Worm (Caenorhabditis elegans): ENCODE results near the gene srlf-19.

srlf-19 gene

DNA sequence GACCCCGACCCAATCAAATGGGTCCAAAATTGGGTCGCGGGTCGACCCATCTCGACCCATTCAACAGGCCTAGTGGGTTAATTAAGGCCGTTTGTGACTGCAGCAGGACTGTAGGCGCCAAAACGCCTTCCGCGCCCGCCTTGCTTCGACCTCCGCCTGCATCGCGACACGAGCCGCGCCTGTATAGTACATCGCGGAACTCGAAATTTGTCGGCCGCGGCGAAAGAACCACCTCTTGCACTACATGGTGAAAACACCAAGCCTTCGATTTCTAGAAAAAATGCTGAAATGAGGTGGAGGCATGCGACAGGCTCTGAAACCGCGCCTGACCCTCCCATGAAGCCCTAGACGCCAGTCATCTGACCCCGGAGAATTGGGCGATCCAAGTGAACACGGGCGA lies 17.3 kb upstream of the srlf-19 start:
- TF ChIP-seq ces-1 (GFP tag; optimal IDR thresholded peaks at IDR 0.05) (no peak), bed-3 (GFP tag; optimal IDR thresholded peaks at IDR 0.05) (no peak)

DNA sequence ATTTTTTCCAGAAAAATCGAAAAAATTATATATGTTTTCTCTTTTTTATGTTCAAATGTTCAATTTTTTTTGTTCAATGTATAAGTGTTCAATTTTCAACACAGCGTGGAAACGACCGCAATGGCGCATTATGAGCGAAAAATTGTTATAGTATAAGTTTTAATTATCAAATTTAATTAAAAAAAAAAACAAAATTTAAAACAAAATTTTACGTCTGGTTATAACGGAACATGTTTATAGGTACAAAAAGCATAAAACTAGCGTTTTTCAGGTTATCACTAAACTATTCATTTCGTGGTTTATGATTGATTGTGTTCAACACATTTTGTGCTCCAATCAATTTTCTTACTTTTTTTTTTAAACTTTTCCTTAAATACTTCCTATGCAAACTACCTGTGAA lies 16.0 kb upstream of the srlf-19 start, which contains the start of gene nhr-106:
nhr-106 (plus strand) TSS at position 301 of the 400 bp plus-strand sequence.
- TF ChIP-seq ztf-11 (tag; optimal IDR thresholded peaks at IDR 0.05) (no peak), pha-4 (tag; optimal IDR thresholded peaks at IDR 0.05) (no peak), mep-1 (tag; optimal IDR thresholded peaks at IDR 0.05) (no peak), elt-1 (tag; optimal IDR thresholded peaks at IDR 0.05; ENCODE audit: borderline replicate concordance, insufficient read depth) (no peak), M03D4.4 (tag; optimal IDR thresholded peaks at IDR 0.05) (no peak), sem-2 (GFP tag; optimal IDR thresholded peaks at IDR 0.05) (no peak), elt-3 (tag; optimal IDR thresholded peaks at IDR 0.05) (no peak), sptf-1 (tag; optimal IDR thresholded peaks at IDR 0.05) (no peak), unc-62 (GFP tag; optimal IDR thresholded peaks at IDR 0.05) (no peak)

DNA sequence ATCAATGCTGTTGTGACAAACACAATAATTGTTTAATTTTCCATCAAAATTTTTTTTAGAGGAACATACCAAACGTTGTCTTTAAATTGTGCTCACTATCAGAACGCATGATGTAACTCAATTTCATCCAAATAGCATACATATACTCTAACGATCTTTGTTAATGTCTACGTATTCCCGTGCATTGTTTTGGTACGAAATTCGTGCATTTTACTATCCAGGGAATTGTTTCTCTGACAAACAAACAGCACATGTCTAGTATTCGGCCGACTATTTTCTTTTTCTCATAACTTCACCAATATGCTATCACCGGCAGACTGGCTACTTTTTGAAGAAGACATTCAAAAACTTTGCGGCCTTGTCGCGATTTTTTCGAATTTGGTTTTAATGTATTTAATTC lies 13.9 kb upstream of the srlf-19 start, which contains the start of gene str-196:
str-196 (plus strand) TSS at position 301 of the 400 bp plus-strand sequence.
- TF ChIP-seq blmp-1 (tag; optimal IDR thresholded peaks at IDR 0.05) = no peak
- TF ChIP-seq ceh-43 (GFP tag; optimal IDR thresholded peaks at IDR 0.05) = no peak
- no peak for TF ChIP-seq tbx-8 (GFP tag; optimal IDR thresholded peaks at IDR 0.05)
- no peak for TF ChIP-seq zip-8 (tag; optimal IDR thresholded peaks at IDR 0.05)
- TF ChIP-seq sptf-1 (tag; optimal IDR thresholded peaks at IDR 0.05) = no peak
- TF ChIP-seq unc-120 (tag; optimal IDR thresholded peaks at IDR 0.05; ENCODE audit: poor library complexity, severe bottlenecking) = no peak
- TF ChIP-seq mls-2 (tag; optimal IDR thresholded peaks at IDR 0.05) = no peak
- TF ChIP-seq nhr-2 (tag; optimal IDR thresholded peaks at IDR 0.05) = no peak
- no peak for TF ChIP-seq flh-1 (GFP tag; optimal IDR thresholded peaks at IDR 0.05)
- no peak for TF ChIP-seq lin-32 (GFP tag; optimal IDR thresholded peaks at IDR 0.05)
- no peak for TF ChIP-seq ceh-83 (GFP tag; optimal IDR thresholded peaks at IDR 0.05)
- TF ChIP-seq bed-3 (GFP tag; optimal IDR thresholded peaks at IDR 0.05) = no peak
- TF ChIP-seq cnd-1 (tag; optimal IDR thresholded peaks at IDR 0.05) = no peak
- no peak for TF ChIP-seq unc-62 (GFP tag; optimal IDR thresholded peaks at IDR 0.05)
- TF ChIP-seq nhr-76 (tag; optimal IDR thresholded peaks at IDR 0.05) = no peak
- no peak for TF ChIP-seq mab-5 (tag; optimal IDR thresholded peaks at IDR 0.05)
- no peak for TF ChIP-seq elt-3 (tag; optimal IDR thresholded peaks at IDR 0.05)

DNA sequence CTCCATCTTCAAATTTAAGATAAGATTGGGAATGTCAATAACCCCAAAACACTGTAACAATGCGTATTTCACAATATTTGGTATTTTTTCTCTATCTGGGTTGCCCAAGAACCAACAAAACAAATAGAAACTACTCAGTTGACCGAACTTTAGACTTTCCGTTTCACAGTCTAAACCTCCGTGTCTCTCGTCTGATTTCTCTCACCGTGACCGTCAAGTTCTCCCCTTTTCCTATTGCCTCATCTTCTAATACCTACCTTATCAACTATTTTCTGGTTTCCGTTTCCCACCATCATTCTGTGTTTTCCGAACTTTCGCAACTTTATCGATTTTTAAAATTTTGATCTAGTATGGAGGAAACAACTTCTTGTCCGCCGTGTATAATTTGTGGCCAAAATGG lies 11.0 kb upstream of the srlf-19 start, which contains the start of gene nhr-131:
nhr-131 (plus strand) TSS at position 87 of the 400 bp plus-strand sequence.
- TF ChIP-seq tbx-8 (GFP tag; optimal IDR thresholded peaks at IDR 0.05) (no peak), elt-3 (tag; optimal IDR thresholded peaks at IDR 0.05) (no peak), ces-1 (GFP tag; optimal IDR thresholded peaks at IDR 0.05) (no peak)

DNA sequence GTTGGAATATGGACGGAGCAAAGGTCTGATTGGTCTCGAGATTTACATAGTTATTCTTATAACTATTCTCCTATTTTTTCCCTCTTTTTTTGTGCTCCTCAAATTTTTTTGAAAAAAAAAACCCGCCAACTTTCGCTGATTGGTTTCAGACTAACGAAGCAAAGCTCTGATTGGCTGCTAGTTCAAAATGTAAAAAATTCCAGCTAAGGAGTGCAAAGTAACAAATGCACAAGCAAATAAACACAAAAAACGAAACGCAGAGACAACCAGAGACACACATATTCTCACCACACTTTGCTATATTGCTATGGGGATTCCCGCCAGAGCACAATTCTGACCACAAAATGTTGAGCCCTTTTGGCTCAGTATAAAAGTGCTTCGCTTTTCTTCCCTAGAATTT lies 7.9 kb upstream of the srlf-19 start, which contains the start of gene T01G6.1:
T01G6.1 (plus strand) TSS at position 301 of the 400 bp plus-strand sequence.
- TF ChIP-seq nhr-2 (tag; optimal IDR thresholded peaks at IDR 0.05) = no peak
- TF ChIP-seq snpc-4 (tag; optimal IDR thresholded peaks at IDR 0.05) = no peak
- no peak for TF ChIP-seq cnd-1 (tag; optimal IDR thresholded peaks at IDR 0.05)
- no peak for TF ChIP-seq zip-8 (tag; optimal IDR thresholded peaks at IDR 0.05)
- TF ChIP-seq lsy-2 (tag; optimal IDR thresholded peaks at IDR 0.05) = no peak
- no peak for TF ChIP-seq ceh-83 (GFP tag; optimal IDR thresholded peaks at IDR 0.05)
- no peak for TF ChIP-seq drap-1 (GFP tag; optimal IDR thresholded peaks at IDR 0.05)
- TF ChIP-seq ceh-39 (tag; optimal IDR thresholded peaks at IDR 0.05) = no peak
- no peak for TF ChIP-seq ztf-11 (tag; optimal IDR thresholded peaks at IDR 0.05)
- no peak for TF ChIP-seq hlh-1 (tag; optimal IDR thresholded peaks at IDR 0.05)
- no peak for TF ChIP-seq unc-39 (tag; optimal IDR thresholded peaks at IDR 0.05)
- TF ChIP-seq tbx-8 (GFP tag; optimal IDR thresholded peaks at IDR 0.05) = no peak
- no peak for TF ChIP-seq nhr-237 (tag; optimal IDR thresholded peaks at IDR 0.05)
- no peak for TF ChIP-seq elt-1 (tag; optimal IDR thresholded peaks at IDR 0.05; ENCODE audit: borderline replicate concordance, insufficient read depth)
- no peak for TF ChIP-seq ceh-43 (GFP tag; optimal IDR thresholded peaks at IDR 0.05)
- TF ChIP-seq mls-2 (tag; optimal IDR thresholded peaks at IDR 0.05) = no peak
- no peak for TF ChIP-seq unc-120 (tag; optimal IDR thresholded peaks at IDR 0.05; ENCODE audit: poor library complexity, severe bottlenecking)
